Worm (Caenorhabditis elegans) whole organism, mixed stage, embryonic: ENCODE measurements around the gene F38E1.3.

Source experiments
- M03D4.4 ChIP-seq: sonication (generic microtip); optimal IDR thresholded peaks from 2 replicates; lab custom pipeline; 2017; ENCODE audit warnings: mild to moderate bottlenecking, missing genetic modification characterization, missing compliant biosample characterization
- blmp-1 ChIP-seq: fragments of 150-350 bp; optimal IDR thresholded peaks from 2 replicates; lab custom pipeline; 2014; ENCODE audit warnings: missing biosample characterization, missing genetic modification characterization
- ceh-39 ChIP-seq: fragments of 150-350 bp; optimal IDR thresholded peaks from 2 replicates; lab custom pipeline; 2014; ENCODE audit warnings: missing biosample characterization, missing genetic modification characterization
- ceh-43 ChIP-seq: fragments of 200-800 bp; sonication (Bioruptor generic); optimal IDR thresholded peaks from 2 replicates; lab custom pipeline; 2018; ENCODE audit warnings: mild to moderate bottlenecking, missing genetic modification characterization, moderate library complexity, missing compliant biosample characterization
- ceh-83 ChIP-seq: fragments of 200-800 bp; sonication (Bioruptor generic); optimal IDR thresholded peaks from 2 replicates; lab custom pipeline; 2018; ENCODE audit warnings: mild to moderate bottlenecking, missing genetic modification characterization, missing compliant biosample characterization
- ces-1 ChIP-seq: fragments of 150-350 bp; optimal IDR thresholded peaks from 2 replicates; lab custom pipeline; 2014; ENCODE audit warnings: missing biosample characterization, missing genetic modification reagents, missing genetic modification characterization
- cnd-1 ChIP-seq: fragments of 200-800 bp; sonication (Bioruptor generic); optimal IDR thresholded peaks from 2 replicates; lab custom pipeline; 2018; ENCODE audit warnings: mild to moderate bottlenecking, missing genetic modification characterization, missing compliant biosample characterization
- drap-1 ChIP-seq: fragments of 200-800 bp; sonication (Bioruptor generic); optimal IDR thresholded peaks from 3 replicates; lab custom pipeline; 2018; ENCODE audit warnings: mild to moderate bottlenecking, missing genetic modification characterization, missing compliant biosample characterization
- elt-1 ChIP-seq: sonication (generic microtip); optimal IDR thresholded peaks from 2 replicates; lab custom pipeline; 2017; ENCODE audit warnings: missing genetic modification characterization, mild to moderate bottlenecking, missing compliant biosample characterization, antibody characterized with exemption, moderate library complexity, borderline replicate concordance; ENCODE audit not compliant: insufficient read depth
- elt-3 ChIP-seq: fragments of 150-350 bp; optimal IDR thresholded peaks from 2 replicates; lab custom pipeline; 2014; ENCODE audit warnings: missing biosample characterization, missing genetic modification characterization
- flh-1 ChIP-seq: fragments of 200-800 bp; sonication (Bioruptor generic); optimal IDR thresholded peaks from 2 replicates; lab custom pipeline; 2018; ENCODE audit warnings: mild to moderate bottlenecking, missing genetic modification characterization, moderate library complexity, missing compliant biosample characterization
- ham-2 ChIP-seq: fragments of 200-800 bp; sonication (Bioruptor generic); optimal IDR thresholded peaks from 2 replicates; lab custom pipeline; 2018; ENCODE audit warnings: mild to moderate bottlenecking, missing genetic modification characterization, missing compliant biosample characterization
- hlh-1 ChIP-seq: fragments of 150-350 bp; optimal IDR thresholded peaks from 2 replicates; lab custom pipeline; 2014; ENCODE audit warnings: missing biosample characterization, missing genetic modification reagents, missing genetic modification characterization
- lin-13 ChIP-seq: fragments of 150-350 bp; optimal IDR thresholded peaks from 2 replicates; lab custom pipeline; 2014; ENCODE audit warnings: missing biosample characterization, missing genetic modification characterization
- lin-32 ChIP-seq: fragments of 200-800 bp; sonication (Bioruptor generic); optimal IDR thresholded peaks from 2 replicates; lab custom pipeline; 2018; ENCODE audit warnings: mild to moderate bottlenecking, missing genetic modification characterization, missing compliant biosample characterization
- lsy-2 ChIP-seq: fragments of 150-350 bp; optimal IDR thresholded peaks from 2 replicates; lab custom pipeline; 2014; ENCODE audit warnings: missing biosample characterization, missing genetic modification characterization
- mep-1 ChIP-seq: fragments of 150-350 bp; optimal IDR thresholded peaks from 2 replicates; lab custom pipeline; 2017; ENCODE audit warnings: missing biosample characterization, missing genetic modification reagents, missing genetic modification characterization, inconsistent platforms
- mls-2 ChIP-seq: sonication (generic microtip); optimal IDR thresholded peaks from 2 replicates; lab custom pipeline; 2016; ENCODE audit warnings: mild to moderate bottlenecking, missing genetic modification characterization, moderate library complexity, missing compliant biosample characterization
- nhr-12 ChIP-seq: fragments of 150-350 bp; optimal IDR thresholded peaks from 2 replicates; lab custom pipeline; 2014; ENCODE audit warnings: missing biosample characterization, missing genetic modification characterization
- nhr-237 ChIP-seq: fragments of 150-350 bp; optimal IDR thresholded peaks from 2 replicates; lab custom pipeline; 2014; ENCODE audit warnings: missing biosample characterization, missing genetic modification characterization
- nhr-28 ChIP-seq: fragments of 150-350 bp; optimal IDR thresholded peaks from 2 replicates; lab custom pipeline; 2014; ENCODE audit warnings: missing biosample characterization, missing genetic modification characterization
- nhr-76 ChIP-seq: sonication (generic microtip); optimal IDR thresholded peaks from 2 replicates; lab custom pipeline; 2017; ENCODE audit warnings: missing biosample characterization, missing genetic modification characterization
- pha-4 ChIP-seq: fragments of 150-350 bp; optimal IDR thresholded peaks from 2 replicates; lab custom pipeline; 2018; ENCODE audit warnings: missing biosample characterization, missing genetic modification reagents, missing genetic modification characterization
- sem-2 ChIP-seq: fragments of 200-800 bp; sonication (Bioruptor generic); optimal IDR thresholded peaks from 2 replicates; lab custom pipeline; 2018; ENCODE audit warnings: mild to moderate bottlenecking, missing genetic modification characterization, missing compliant biosample characterization
- snpc-4 ChIP-seq: fragments of 150-350 bp; optimal IDR thresholded peaks from 2 replicates; lab custom pipeline; 2014; ENCODE audit warnings: missing biosample characterization, missing genetic modification characterization
- sptf-1 ChIP-seq: sonication (generic microtip); optimal IDR thresholded peaks from 2 replicates; lab custom pipeline; 2017; ENCODE audit warnings: mild to moderate bottlenecking, missing genetic modification characterization, moderate library complexity, missing compliant biosample characterization
- tbx-8 ChIP-seq: fragments of 200-800 bp; sonication (Bioruptor generic); optimal IDR thresholded peaks from 2 replicates; lab custom pipeline; 2018; ENCODE audit warnings: mild to moderate bottlenecking, missing genetic modification characterization, moderate library complexity, missing compliant biosample characterization
- unc-120 ChIP-seq: sonication (generic microtip); optimal IDR thresholded peaks from 2 replicates; lab custom pipeline; 2017; ENCODE audit warnings: missing genetic modification characterization, missing compliant biosample characterization; ENCODE audit not compliant: poor library complexity, severe bottlenecking
- unc-62 ChIP-seq: fragments of 150-350 bp; optimal IDR thresholded peaks from 2 replicates; lab custom pipeline; 2014; ENCODE audit warnings: missing biosample characterization, missing genetic modification reagents, missing genetic modification characterization
- zip-8 ChIP-seq: fragments of 150-350 bp; optimal IDR thresholded peaks from 2 replicates; lab custom pipeline; 2014; ENCODE audit warnings: missing biosample characterization, missing genetic modification characterization
- ztf-11 ChIP-seq: fragments of 150-350 bp; optimal IDR thresholded peaks from 2 replicates; lab custom pipeline; 2014; ENCODE audit warnings: missing biosample characterization, missing genetic modification characterization

F38E1.3 gene

ce11 chrV:8413432-8414021 is 37.6 kb downstream of the F38E1.3 start, which contains the start of gene vha-18:
TSS of gene vha-18 (minus strand) at chrV:8413482.
- no peak for TF ChIP-seq ces-1 (GFP tag; lab: Kevin White, UChicago)
- TF ChIP-seq elt-1 (tag; lab: Kevin White, UChicago): no peak

- TF ChIP-seq blmp-1 (tag; lab: Kevin White, UChicago): no peak
- no peak for TF ChIP-seq unc-120 (tag; lab: Kevin White, UChicago)
- TF ChIP-seq ztf-11 (tag; lab: Kevin White, UChicago): no peak
- TF ChIP-seq mep-1: no peak
- TF ChIP-seq ceh-43: no peak
- TF ChIP-seq ceh-39 (tag; lab: Kevin White, UChicago): no peak
- no peak for TF ChIP-seq sem-2
- no peak for TF ChIP-seq nhr-76 (tag; lab: Kevin White, UChicago)
- TF ChIP-seq flh-1 (GFP tag; lab: Kevin White, UChicago): no peak
- no peak for TF ChIP-seq ces-1 (GFP tag; lab: Kevin White, UChicago)
- no peak for TF ChIP-seq nhr-237 (tag; lab: Kevin White, UChicago)
- no peak for TF ChIP-seq hlh-1 (tag; lab: Kevin White, UChicago)
- TF ChIP-seq unc-62 (GFP tag; lab: Kevin White, UChicago): no peak
- TF ChIP-seq elt-1 (tag; lab: Kevin White, UChicago): no peak
- TF ChIP-seq drap-1 (GFP tag; lab: Kevin White, UChicago): no peak
- TF ChIP-seq zip-8 (tag; lab: Kevin White, UChicago): no peak
Measured at ce11 chrV:8414036-8414728, 38.2 kb downstream of the F38E1.3 start, which contains the start of gene pos-1. TSS of gene pos-1 (plus strand) at chrV:8414086.

ce11 chrV:8415113-8415530 is 39.2 kb downstream of the F38E1.3 start:
- TF ChIP-seq lin-32: no peak
- no peak for TF ChIP-seq unc-120 (tag; lab: Kevin White, UChicago)
- no peak for TF ChIP-seq ham-2 (GFP tag; lab: Kevin White, UChicago)
- TF ChIP-seq tbx-8 (GFP tag; lab: Kevin White, UChicago): no peak
- TF ChIP-seq hlh-1 (tag; lab: Kevin White, UChicago): no peak
- no peak for TF ChIP-seq mep-1
- no peak for TF ChIP-seq pha-4
- no peak for TF ChIP-seq elt-3 (tag; lab: Kevin White, UChicago)
- no peak for TF ChIP-seq nhr-12
- no peak for TF ChIP-seq ztf-11 (tag; lab: Kevin White, UChicago)
- TF ChIP-seq M03D4.4 (tag; lab: Kevin White, UChicago): no peak
- no peak for TF ChIP-seq mls-2
- no peak for TF ChIP-seq nhr-28 (tag; lab: Kevin White, UChicago)
- no peak for TF ChIP-seq sptf-1 (tag; lab: Kevin White, UChicago)
- TF ChIP-seq, all 35 proteins: peak for 0

- TF ChIP-seq ceh-83: no peak
- TF ChIP-seq unc-120 (tag; lab: Kevin White, UChicago): no peak
Measured at ce11 chrV:8417271-8417670, 41.3 kb downstream of the F38E1.3 start.

- TF ChIP-seq blmp-1 (tag; lab: Kevin White, UChicago) (no peak), snpc-4 (no peak), lin-13 (tag; lab: Kevin White, UChicago) (no peak), cnd-1 (tag; lab: Kevin White, UChicago) (no peak), nhr-237 (tag; lab: Kevin White, UChicago) (no peak), lsy-2 (tag; lab: Kevin White, UChicago) (no peak), hlh-1 (tag; lab: Kevin White, UChicago) (no peak), ceh-39 (tag; lab: Kevin White, UChicago) (no peak), sptf-1 (tag; lab: Kevin White, UChicago) (no peak), pha-4 (no peak), ceh-83 (no peak), tbx-8 (GFP tag; lab: Kevin White, UChicago) (no peak), flh-1 (GFP tag; lab: Kevin White, UChicago) (no peak), lin-32 (no peak), sem-2 (no peak), ces-1 (GFP tag; lab: Kevin White, UChicago) (no peak), elt-3 (tag; lab: Kevin White, UChicago) (no peak)
Measured at ce11 chrV:8424840-8425814, 49.2 kb downstream of the F38E1.3 start.
